Fruit fly (Drosophila melanogaster) whole organism, embryonic: Measurements from ENCODE around the gene CG8301.

Experiments used
- CG10431 ChIP-seq: fragments of 200-800 bp; sonication (Bioruptor generic); optimal IDR thresholded peaks from 3 replicates; lab custom pipeline; 2018; ENCODE audit warnings: missing biosample characterization, mild to moderate bottlenecking, missing genetic modification characterization
- CG10462 ChIP-seq: fragments of 200-800 bp; sonication (Bioruptor generic); optimal IDR thresholded peaks from 2 replicates; lab custom pipeline; 2016; ENCODE audit warnings: missing biosample characterization, missing genetic modification characterization
- CG10565 ChIP-seq: fragments of 200-800 bp; sonication (Bioruptor generic); optimal IDR thresholded peaks from 3 replicates; lab custom pipeline; 2016; ENCODE audit warnings: missing biosample characterization, mild to moderate bottlenecking, missing genetic modification characterization
- CG10959 ChIP-seq: fragments of 200-800 bp; sonication (Bioruptor generic); IDR thresholded peaks from 2 replicates; pipeline ENCODE4 v1.3.6; 2022; ENCODE audit warnings: missing biosample characterization, missing genetic modification characterization
- CG11398 ChIP-seq: fragments of 200-800 bp; sonication (Bioruptor generic); optimal IDR thresholded peaks from 2 replicates; lab custom pipeline; 2016; ENCODE audit warnings: missing biosample characterization, missing genetic modification characterization
- CG11560 ChIP-seq: fragments of 200-800 bp; sonication (Bioruptor generic); IDR thresholded peaks from 3 replicates; pipeline ENCODE4 v1.3.6; 2022; ENCODE audit warnings: missing biosample characterization, missing genetic modification characterization
- CG11695 ChIP-seq: fragments of 200-800 bp; sonication (Bioruptor generic); IDR thresholded peaks from 3 replicates; pipeline ENCODE4 v1.3.6; 2022; ENCODE audit warnings: missing biosample characterization, missing genetic modification characterization
- CG12104 ChIP-seq: fragments of 200-800 bp; sonication (Bioruptor generic); optimal IDR thresholded peaks from 3 replicates; lab custom pipeline; 2016; ENCODE audit warnings: missing biosample characterization, missing genetic modification characterization
- CG12155 ChIP-seq: fragments of 200-800 bp; sonication (Bioruptor generic); optimal IDR thresholded peaks from 3 replicates; lab custom pipeline; 2016; ENCODE audit warnings: missing biosample characterization, missing genetic modification characterization
- CG12299 ChIP-seq: fragments of 200-800 bp; sonication (Bioruptor generic); optimal IDR thresholded peaks from 2 replicates; lab custom pipeline; 2018; ENCODE audit warnings: missing biosample characterization, mild to moderate bottlenecking, missing genetic modification characterization
- CG14014 ChIP-seq: fragments of 200-800 bp; sonication (Bioruptor generic); IDR thresholded peaks from 2 replicates; pipeline ENCODE4 v1.3.6; 2022; ENCODE audit warnings: missing biosample characterization, missing genetic modification characterization
- CG1832 ChIP-seq: fragments of 200-800 bp; sonication (Bioruptor generic); optimal IDR thresholded peaks from 2 replicates; lab custom pipeline; 2017; ENCODE audit warnings: missing biosample characterization, mild to moderate bottlenecking, missing genetic modification characterization, inconsistent platforms
- CG18599 ChIP-seq: fragments of 200-800 bp; sonication (Bioruptor generic); optimal IDR thresholded peaks from 3 replicates; lab custom pipeline; 2017; ENCODE audit warnings: missing biosample characterization, missing genetic modification characterization, mild to moderate bottlenecking, moderate library complexity, missing genetic modification reagents
- CG18619 ChIP-seq: fragments of 200-800 bp; sonication (Bioruptor generic); optimal IDR thresholded peaks from 3 replicates; lab custom pipeline; 2017; ENCODE audit warnings: missing biosample characterization, mild to moderate bottlenecking, missing genetic modification characterization
- CG6683 ChIP-seq: fragments of 200-800 bp; sonication (Bioruptor generic); optimal IDR thresholded peaks from 2 replicates; lab custom pipeline; 2017; ENCODE audit warnings: missing biosample characterization, mild to moderate bottlenecking, missing genetic modification characterization, missing genetic modification reagents
- CG8281 ChIP-seq: fragments of 200-800 bp; sonication (Bioruptor generic); optimal IDR thresholded peaks from 2 replicates; lab custom pipeline; 2018; ENCODE audit warnings: missing biosample characterization, mild to moderate bottlenecking, missing genetic modification characterization, moderate library complexity
- CG9215 ChIP-seq: fragments of 200-800 bp; sonication (Bioruptor generic); IDR thresholded peaks from 2 replicates; pipeline ENCODE4 v1.3.6; 2022; ENCODE audit warnings: missing biosample characterization, missing genetic modification characterization
- CG9797 ChIP-seq: fragments of 200-800 bp; sonication (Bioruptor generic); optimal IDR thresholded peaks from 3 replicates; lab custom pipeline; 2018; ENCODE audit warnings: missing biosample characterization, mild to moderate bottlenecking, missing genetic modification characterization
- Chrac-16 ChIP-seq: fragments of 200-800 bp; sonication (Bioruptor generic); optimal IDR thresholded peaks from 3 replicates; lab custom pipeline; 2016; ENCODE audit warnings: missing biosample characterization, missing genetic modification characterization
- CkIIα-i1 ChIP-seq: fragments of 200-800 bp; sonication (Bioruptor generic); IDR thresholded peaks from 2 replicates; pipeline ENCODE4 v1.3.6; 2022; ENCODE audit warnings: missing biosample characterization, missing genetic modification characterization
- Hr3 ChIP-seq: fragments of 200-800 bp; sonication (Bioruptor generic); optimal IDR thresholded peaks from 3 replicates; lab custom pipeline; 2016; ENCODE audit warnings: missing biosample characterization, missing genetic modification characterization
- Hr51 ChIP-seq, 2 experiments: fragments of 200-800 bp; sonication (Bioruptor generic); optimal IDR thresholded peaks; 2 replicates in 1 of 2; 3 replicates in 1 of 2; lab custom pipeline; 2016 to 2018; ENCODE audit warnings: missing biosample characterization in 2 of 2, missing genetic modification characterization in 2 of 2, mild to moderate bottlenecking in 1 of 2, moderate library complexity in 1 of 2
- Lhr ChIP-seq: fragments of 200-800 bp; sonication (Bioruptor generic); optimal IDR thresholded peaks from 3 replicates; lab custom pipeline; 2017; ENCODE audit warnings: mild to moderate bottlenecking, missing biosample characterization, missing genetic modification reagents, missing genetic modification characterization
- Meics ChIP-seq: fragments of 200-800 bp; sonication (Bioruptor generic); optimal IDR thresholded peaks from 2 replicates; lab custom pipeline; 2017; ENCODE audit warnings: missing biosample characterization, mild to moderate bottlenecking, missing genetic modification characterization
- Oaz ChIP-seq: fragments of 200-800 bp; sonication (Bioruptor generic); IDR thresholded peaks from 2 replicates; pipeline ENCODE4 v1.3.6; 2022; ENCODE audit warnings: missing biosample characterization, missing genetic modification characterization
- Ptx1 ChIP-seq: fragments of 200-800 bp; sonication (Bioruptor generic); IDR thresholded peaks from 2 replicates; pipeline ENCODE4 v1.3.6; 2022; ENCODE audit warnings: missing biosample characterization, missing genetic modification characterization
- Sox102F ChIP-seq: fragments of 200-800 bp; sonication (Bioruptor generic); optimal IDR thresholded peaks from 2 replicates; lab custom pipeline; 2018; ENCODE audit warnings: missing biosample characterization, mild to moderate bottlenecking, missing genetic modification characterization, moderate library complexity
- Usf ChIP-seq: fragments of 200-800 bp; sonication (Bioruptor generic); optimal IDR thresholded peaks from 2 replicates; lab custom pipeline; 2017; ENCODE audit warnings: missing genotype, missing biosample characterization, missing genetic modification characterization
- bsh ChIP-seq, 2 experiments: fragments of 200-800 bp; sonication (Bioruptor generic); optimal IDR thresholded peaks; 2 replicates each; lab custom pipeline; 2017 to 2018; ENCODE audit warnings: mild to moderate bottlenecking in 2 of 2, missing biosample characterization in 2 of 2, missing genetic modification characterization in 2 of 2, moderate library complexity in 1 of 2
- cas ChIP-seq: fragments of 200-800 bp; sonication (Bioruptor generic); IDR thresholded peaks from 2 replicates; pipeline ENCODE4 v1.3.6; 2022; ENCODE audit warnings: missing biosample characterization, missing genetic modification characterization
- chif ChIP-seq, 2 experiments: fragments of 200-800 bp; sonication (Bioruptor generic); optimal IDR thresholded peaks; 3 replicates each; lab custom pipeline; 2016; ENCODE audit warnings: missing biosample characterization in 2 of 2, missing genetic modification characterization in 2 of 2
- chn ChIP-seq: fragments of 200-800 bp; sonication (Bioruptor generic); optimal IDR thresholded peaks from 2 replicates; lab custom pipeline; 2016; ENCODE audit warnings: missing biosample characterization, missing genetic modification characterization
- cwo ChIP-seq: fragments of 200-800 bp; sonication (Bioruptor generic); optimal IDR thresholded peaks from 3 replicates; lab custom pipeline; 2017; ENCODE audit warnings: missing biosample characterization, missing genetic modification characterization, mild to moderate bottlenecking, moderate library complexity, missing genetic modification reagents
- emc ChIP-seq: fragments of 200-800 bp; sonication (Bioruptor generic); optimal IDR thresholded peaks from 2 replicates; lab custom pipeline; 2016; ENCODE audit warnings: missing biosample characterization, missing genetic modification characterization
- fd96Cb ChIP-seq: fragments of 200-800 bp; sonication (Bioruptor generic); optimal IDR thresholded peaks from 2 replicates; lab custom pipeline; 2018; ENCODE audit warnings: missing biosample characterization, mild to moderate bottlenecking, missing genetic modification characterization, moderate library complexity
- hkb ChIP-seq, 2 experiments: fragments of 200-800 bp in 1 of 2; fragments of >200 bp in 1 of 2; sonication (Bioruptor generic) in 1 of 2; IDR thresholded peaks in 1 of 2; optimal IDR thresholded peaks in 1 of 2; 2 replicates each; pipeline versions ENCODE4 v1.3.6 to Lab custom; 2017 to 2022; ENCODE audit warnings: missing biosample characterization in 1 of 2, missing genetic modification characterization in 1 of 2
- hth ChIP-seq: fragments of >200 bp; optimal IDR thresholded peaks from 2 replicates; lab custom pipeline; 2017; ENCODE audit warnings: inconsistent platforms
- kah ChIP-seq: fragments of 200-800 bp; sonication (Bioruptor generic); optimal IDR thresholded peaks from 2 replicates; lab custom pipeline; 2018; ENCODE audit warnings: missing biosample characterization, mild to moderate bottlenecking, missing genetic modification characterization
- nerfin-1 ChIP-seq: fragments of 200-800 bp; sonication (Bioruptor generic); optimal IDR thresholded peaks from 3 replicates; lab custom pipeline; 2019; ENCODE audit warnings: missing biosample characterization, mild to moderate bottlenecking, missing genetic modification characterization, moderate library complexity
- nom ChIP-seq: fragments of 200-800 bp; sonication (Bioruptor generic); optimal IDR thresholded peaks from 2 replicates; lab custom pipeline; 2017; ENCODE audit warnings: missing biosample characterization, missing genetic modification characterization, mild to moderate bottlenecking, moderate library complexity, missing genetic modification reagents
- rib ChIP-seq: fragments of 200-800 bp; sonication (Bioruptor generic); IDR thresholded peaks from 2 replicates; pipeline ENCODE4 v1.3.6; 2022; ENCODE audit warnings: missing biosample characterization, missing genetic modification characterization
- shn ChIP-seq: fragments of 200-800 bp; sonication (Bioruptor generic); optimal IDR thresholded peaks from 3 replicates; lab custom pipeline; 2016; ENCODE audit warnings: missing biosample characterization, missing genetic modification characterization
- ssp ChIP-seq: fragments of 200-800 bp; sonication (Bioruptor generic); IDR thresholded peaks from 2 replicates; pipeline ENCODE4 v1.3.6; 2022; ENCODE audit warnings: missing biosample characterization, missing genetic modification characterization
- sug ChIP-seq: fragments of 200-800 bp; optimal IDR thresholded peaks from 2 replicates; lab custom pipeline; 2019; ENCODE audit warnings: missing biosample characterization, mild to moderate bottlenecking, missing genetic modification characterization, moderate library complexity
- trem ChIP-seq: fragments of 200-800 bp; optimal IDR thresholded peaks from 3 replicates; lab custom pipeline; 2019; ENCODE audit warnings: missing biosample characterization, mild to moderate bottlenecking, missing genetic modification characterization, moderate library complexity
- twi ChIP-seq: fragments of 200-800 bp; optimal IDR thresholded peaks from 2 replicates; lab custom pipeline; 2019; ENCODE audit warnings: missing biosample characterization, mild to moderate bottlenecking, missing genetic modification characterization, moderate library complexity
- tx ChIP-seq: fragments of 200-800 bp; sonication (Bioruptor generic); optimal IDR thresholded peaks from 2 replicates; lab custom pipeline; 2016; ENCODE audit warnings: missing biosample characterization, missing genetic modification characterization
- vnd ChIP-seq: fragments of 200-800 bp; sonication (Bioruptor generic); IDR thresholded peaks from 3 replicates; pipeline ENCODE4 v1.3.6; 2022; ENCODE audit warnings: missing biosample characterization, missing genetic modification characterization; ENCODE audit not compliant: partially characterized antibody
- wor ChIP-seq: fragments of 200-800 bp; sonication (Bioruptor generic); IDR thresholded peaks from 2 replicates; pipeline ENCODE4 v1.3.6; 2022; ENCODE audit warnings: missing biosample characterization, missing genetic modification characterization

Gene CG8301

dm6 chr3R:9563240-9563992, 17.7 kb upstream of the CG8301 start, which contains the start of the genes CG9393 and Vps45 (continued):
- TF ChIP-seq bsh (GFP tag; optimal IDR thresholded peaks at IDR 0.05; lab: Kevin White, UChicago) (peak in 1 of 2 experiments; percentile 57), CG14014 (no peak; the same call in 1 of the 2 replicates), hkb (optimal IDR thresholded peaks at IDR 0.05; lab: Kevin White, UChicago) (peak; percentile 65), hkb (GFP tag; IDR thresholded peaks at IDR 0.05; lab: Robert Waterston, UW) (0 out of 2 replicates have a peak, but pooled peaks have one; percentile 25), CG11560 (tag; lab: Robert Waterston, UW) (peak; percentile 92), CG6683 (peak; percentile 5), CG11398 (GFP tag; lab: Kevin White, UChicago) (peak; percentile 33), rib (GFP tag; lab: Robert Waterston, UW) (peak; percentile 73), CG1832 (no peak), Meics (GFP tag; lab: Kevin White, UChicago) (no peak), CG12104 (GFP tag; lab: Kevin White, UChicago) (peak; percentile 27), chif (GFP tag; optimal IDR thresholded peaks at IDR 0.05; lab: Kevin White, UChicago) (peak; percentile 38 to 57), fd96Cb (tag; lab: Kevin White, UChicago) (no peak), wor (GFP tag; lab: Robert Waterston, UW) (no peak), nom (GFP tag; lab: Kevin White, UChicago) (no peak), tx (GFP tag; lab: Kevin White, UChicago) (peak; percentile 25), CG9797 (peak; percentile 53), CG10431 (GFP tag; lab: Kevin White, UChicago) (no peak), CG8281 (tag; lab: Kevin White, UChicago) (no peak), CG10565 (GFP tag; lab: Kevin White, UChicago) (no peak), CkIIα-i1 (no peak), CG11695 (GFP tag; lab: Robert Waterston, UW) (no peak), Sox102F (no peak), hth (lab: Kevin White, UChicago) (no peak), CG18599 (GFP tag; lab: Kevin White, UChicago) (no peak), kah (GFP tag; lab: Kevin White, UChicago) (no peak), shn (GFP tag; lab: Kevin White, UChicago) (peak; percentile 52), Hr3 (peak; percentile 69), emc (GFP tag; lab: Kevin White, UChicago) (peak; percentile 37), CG12155 (GFP tag; lab: Kevin White, UChicago) (peak; percentile 63), Oaz (no peak), cwo (GFP tag; lab: Kevin White, UChicago) (peak; percentile 8), CG9215 (GFP tag; lab: Robert Waterston, UW) (peak; percentile 63), Chrac-16 (peak; percentile 63), Lhr (GFP tag; lab: Kevin White, UChicago) (no peak), twi (peak; percentile 67), cas (GFP tag; lab: Robert Waterston, UW) (0 out of 2 replicates have a peak, but pooled peaks have one; percentile 36), CG10462 (GFP tag; lab: Kevin White, UChicago) (peak; percentile 37), CG12299 (no peak), CG10959 (no peak), Ptx1 (GFP tag; lab: Robert Waterston, UW) (peak; percentile 58), nerfin-1 (tag; lab: Kevin White, UChicago) (peak; percentile 49), chn (GFP tag; lab: Kevin White, UChicago) (peak; percentile 83), trem (tag; lab: Kevin White, UChicago) (peak; percentile 78), Usf (no peak), sug (tag; lab: Kevin White, UChicago) (peak; percentile 83), Hr51 (GFP tag; optimal IDR thresholded peaks at IDR 0.05; lab: Kevin White, UChicago) (peak in 1 of 2 experiments; percentile 78), vnd (GFP tag; lab: Robert Waterston, UW) (peak; percentile 95), CG18619 (peak; percentile 27), ssp (peak; percentile 55)
